Worm (Caenorhabditis elegans) whole organism, L4/young adult: ENCODE measurements around the gene cpr-8.

ENCODE experiments used
- W03F9.2 ChIP-seq: fragments of 150-350 bp; optimal IDR thresholded peaks from 2 replicates; lab custom pipeline; 2014; ENCODE audit warnings: missing biosample characterization, missing genetic modification characterization
- dao-5 ChIP-seq: sonication (generic microtip); optimal IDR thresholded peaks from 2 replicates; lab custom pipeline; 2016; ENCODE audit warnings: missing genotype, missing genetic modification characterization, moderate library complexity, missing compliant biosample characterization
- him-1 ChIP-seq: sonication (generic microtip); optimal IDR thresholded peaks from 2 replicates; lab custom pipeline; 2016; ENCODE audit warnings: missing genotype, missing genetic modification reagents, missing genetic modification characterization, missing compliant biosample characterization

cpr-8 gene

DNA sequence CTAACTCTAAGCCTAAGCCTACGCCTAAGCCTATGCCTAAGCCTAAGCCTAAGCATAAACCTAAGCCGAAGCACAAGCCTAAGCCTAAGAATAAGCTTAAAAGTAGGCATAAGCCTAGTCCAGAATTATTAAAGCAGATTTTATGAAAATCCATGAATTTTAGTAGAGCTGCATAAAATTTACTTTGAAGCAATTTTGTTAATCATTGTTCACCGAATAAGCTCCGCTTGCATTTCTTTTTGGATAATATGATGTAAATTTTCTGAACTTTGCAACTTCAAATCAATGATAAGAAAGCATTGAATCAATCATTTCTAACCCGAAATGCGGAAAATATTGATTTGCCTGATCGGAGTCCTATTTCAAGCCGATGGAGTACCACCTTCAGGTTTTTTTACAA lies at the start of gene cpr-8:
TSS of gene cpr-8 (plus strand) at position 301 of the 400 bp plus-strand sequence.
- TF ChIP-seq him-1 (tag; lab: Kevin White, UChicago) (no peak), dao-5 (tag; lab: Kevin White, UChicago) (no peak), W03F9.2 (tag; lab: Kevin White, UChicago) (no peak)

DNA sequence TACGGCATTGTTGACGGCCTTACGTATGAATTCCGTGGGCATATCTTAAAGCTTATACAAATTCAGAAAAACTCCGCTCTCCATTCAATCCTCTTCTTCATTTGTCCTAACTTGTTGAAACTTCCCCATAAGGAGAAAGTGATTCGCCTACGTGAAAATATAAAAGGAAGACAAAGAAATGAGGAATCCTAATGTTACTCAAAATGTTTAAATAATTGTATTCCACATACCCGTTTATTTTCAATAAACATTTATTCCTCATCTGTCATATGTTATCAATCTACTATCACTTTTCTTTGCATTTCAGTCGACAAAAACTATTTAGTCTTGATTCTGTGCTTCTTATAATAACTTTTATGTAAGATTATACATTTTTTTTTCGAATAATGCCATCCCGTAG lies 46.4 kb upstream of the cpr-8 start, which contains the start of gene clec-203:
TSS of gene clec-203 (plus strand) at position 301 of the 400 bp plus-strand sequence.
- TF ChIP-seq dao-5 (tag; lab: Kevin White, UChicago) (no peak), him-1 (tag; lab: Kevin White, UChicago) (no peak), W03F9.2 (tag; lab: Kevin White, UChicago) (no peak)

DNA sequence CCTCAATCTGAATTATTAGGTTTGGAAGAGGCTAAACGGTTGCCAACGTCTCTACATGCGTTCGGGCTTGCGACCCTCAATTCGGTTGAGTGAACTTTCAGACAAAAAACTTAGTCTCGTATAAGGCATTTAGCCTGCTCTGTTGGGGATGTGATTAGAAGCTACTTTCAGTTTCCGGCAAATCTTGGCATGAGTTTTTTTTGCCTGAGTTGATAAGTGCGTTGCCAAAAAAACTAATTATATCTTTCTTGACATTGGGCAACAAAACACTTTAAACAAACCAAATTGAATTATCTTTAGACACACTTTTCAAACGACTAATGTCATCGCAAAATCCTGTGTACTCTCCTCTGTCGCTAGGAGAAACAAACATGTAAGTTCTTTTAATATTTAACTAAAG lies 42.0 kb upstream of the cpr-8 start, which contains the start of gene Y50D4B.4:
TSS of gene Y50D4B.4 (plus strand) at position 301 of the 400 bp plus-strand sequence.
- TF ChIP-seq dao-5 (tag; lab: Kevin White, UChicago) (no peak), W03F9.2 (tag; lab: Kevin White, UChicago) (no peak), him-1 (tag; lab: Kevin White, UChicago) (no peak)

DNA sequence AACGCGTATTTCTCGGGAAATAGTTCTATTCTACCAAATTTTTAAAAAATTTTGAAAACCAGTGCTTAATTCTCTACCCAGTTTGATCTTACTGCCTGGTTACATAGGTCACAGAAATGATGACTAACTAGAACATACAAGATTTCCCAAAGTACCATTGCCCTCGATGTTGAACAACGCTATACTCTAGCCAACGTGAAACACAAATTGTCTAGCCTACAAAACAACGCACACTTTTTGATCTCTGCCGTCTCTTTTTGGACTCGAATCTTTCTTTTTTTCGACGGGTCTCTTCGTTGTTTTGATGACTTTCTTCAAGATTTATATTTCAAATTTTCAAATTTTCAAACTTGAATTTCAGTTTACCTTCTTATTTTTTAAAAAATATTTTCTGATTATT lies 34.1 kb upstream of the cpr-8 start, which contains the start of gene Y50D4B.2:
TSS of gene Y50D4B.2 (plus strand) at position 301 of the 400 bp plus-strand sequence.
- TF ChIP-seq W03F9.2 (tag; lab: Kevin White, UChicago) (no peak), dao-5 (tag; lab: Kevin White, UChicago) (no peak), him-1 (tag; lab: Kevin White, UChicago) (no peak)

DNA sequence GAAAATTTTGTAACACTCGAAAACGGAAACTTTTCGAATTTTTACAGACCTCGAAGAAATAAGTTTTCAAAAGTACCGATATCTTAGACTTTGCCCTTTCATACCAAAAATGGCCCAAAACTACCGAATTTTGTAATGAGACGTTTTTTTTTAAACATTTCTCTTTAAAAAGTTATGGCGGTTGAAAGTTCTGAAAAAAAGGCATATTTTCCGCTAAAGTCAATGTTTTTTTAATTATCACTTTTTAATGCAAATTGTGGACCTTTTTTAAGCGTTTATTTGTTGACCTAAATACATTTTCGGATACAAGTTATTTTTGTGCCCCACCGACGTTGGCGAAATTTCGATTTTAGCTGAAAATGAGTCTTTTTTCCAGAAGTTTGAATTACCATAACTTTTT lies 31.8 kb upstream of the cpr-8 start:
- TF ChIP-seq dao-5 (tag; lab: Kevin White, UChicago), result no peak
- TF ChIP-seq him-1 (tag; lab: Kevin White, UChicago), result no peak
- TF ChIP-seq W03F9.2 (tag; lab: Kevin White, UChicago), result no peak

DNA sequence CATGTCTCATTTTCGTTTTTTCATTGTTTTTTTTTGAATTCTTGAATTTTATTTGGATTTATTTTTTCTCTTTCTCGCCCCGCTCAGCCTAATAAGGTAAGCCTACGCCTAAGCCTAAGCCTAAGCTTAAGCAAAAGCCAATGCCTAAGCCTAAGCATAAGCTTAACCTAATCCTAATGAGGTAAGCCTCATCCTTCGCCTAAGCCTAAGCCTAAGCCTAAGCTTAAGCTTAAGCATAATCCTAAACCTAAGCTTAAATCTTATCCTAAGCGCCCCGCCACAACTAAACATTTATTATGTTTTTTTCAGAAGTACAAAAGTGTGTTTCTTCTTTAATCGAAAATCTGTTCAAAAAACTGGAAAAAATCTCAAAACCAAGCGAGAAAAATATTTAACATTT lies 22.2 kb upstream of the cpr-8 start:
- TF ChIP-seq dao-5 (tag; lab: Kevin White, UChicago) (no peak), W03F9.2 (tag; lab: Kevin White, UChicago) (no peak), him-1 (tag; lab: Kevin White, UChicago) (no peak)

DNA sequence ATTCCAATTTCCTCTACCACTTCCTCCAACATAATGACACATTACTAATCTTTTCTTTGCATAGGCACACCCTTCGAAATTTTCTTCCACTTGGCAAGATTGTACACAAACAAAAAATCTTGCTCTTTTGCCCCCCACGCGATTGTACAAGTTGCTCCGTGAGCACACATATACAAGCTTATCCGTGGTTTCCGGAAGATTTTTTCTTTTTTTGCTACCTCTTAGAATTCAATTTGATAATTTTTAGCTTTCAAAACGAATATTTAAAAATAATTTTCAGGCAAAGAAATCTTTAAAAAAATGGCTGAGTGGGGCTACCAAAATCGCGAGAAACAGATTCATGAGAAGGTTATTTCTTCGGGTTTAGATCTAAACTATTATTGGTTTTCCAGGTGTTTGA lies 21.7 kb upstream of the cpr-8 start, which contains the start of gene Y50D4B.1:
TSS of gene Y50D4B.1 (plus strand) at position 301 of the 400 bp plus-strand sequence.
- TF ChIP-seq him-1 (tag; lab: Kevin White, UChicago), result no peak
- no peak for TF ChIP-seq dao-5 (tag; lab: Kevin White, UChicago)
- no peak for TF ChIP-seq W03F9.2 (tag; lab: Kevin White, UChicago)

DNA sequence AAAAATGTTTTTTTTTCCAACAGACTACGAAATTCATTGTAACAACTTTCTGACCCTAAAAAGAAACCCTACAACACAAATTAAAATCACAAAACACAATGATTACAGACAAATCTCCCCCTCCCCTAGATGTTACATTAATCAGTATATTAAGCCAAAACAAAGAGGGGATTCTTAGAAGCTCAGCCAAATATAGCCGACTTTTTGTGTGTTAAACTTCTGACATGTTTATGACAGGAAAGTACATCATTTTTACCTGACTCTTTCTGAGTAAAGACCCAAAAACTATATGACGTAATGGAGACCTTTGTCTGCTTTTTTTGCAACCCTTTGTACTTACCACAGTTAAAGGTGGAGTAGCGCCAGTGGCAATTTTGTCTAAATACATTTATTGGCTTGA lies 14.3 kb upstream of the cpr-8 start:
- TF ChIP-seq dao-5 (tag; lab: Kevin White, UChicago) (no peak), W03F9.2 (tag; lab: Kevin White, UChicago) (no peak)

DNA sequence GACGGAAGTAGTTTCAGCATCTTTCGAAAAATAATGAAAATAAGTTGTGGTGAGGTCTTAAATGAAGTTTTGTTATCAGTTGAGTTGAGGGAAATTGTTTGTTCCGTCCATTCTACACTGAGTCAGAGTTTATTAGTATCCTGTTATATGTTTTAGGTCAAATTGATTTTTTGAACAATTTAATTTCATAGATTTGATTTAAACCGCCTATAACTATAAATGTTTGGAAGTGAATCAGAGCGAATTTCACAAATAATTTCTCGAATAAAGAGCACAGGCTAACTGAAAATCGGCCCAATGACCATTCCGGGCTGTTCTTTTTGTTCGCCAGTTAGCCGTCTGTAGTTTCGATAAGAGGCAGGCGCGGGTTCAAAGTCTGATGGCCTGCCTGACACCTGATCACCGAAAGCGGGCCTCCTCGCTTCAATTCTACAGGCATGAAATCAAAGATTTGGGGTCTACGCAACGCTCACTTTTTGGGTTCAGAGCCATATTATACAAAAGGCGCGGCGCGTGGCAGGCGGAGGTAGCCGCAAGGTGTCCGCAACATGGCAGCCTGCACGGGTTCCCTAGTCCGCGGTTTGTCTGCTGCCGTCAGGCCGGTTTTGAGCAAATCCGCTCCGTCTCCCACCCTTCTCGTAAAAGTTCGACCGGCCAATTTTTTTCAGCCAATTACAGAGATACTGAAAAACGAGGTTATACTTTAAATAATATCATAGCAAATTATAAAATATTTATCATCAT lies 2.4 kb upstream of the cpr-8 start, which contains the start of gene W07B8.4:
TSS of gene W07B8.4 (minus strand) at position 51 of the 744 bp plus-strand sequence.
- TF ChIP-seq dao-5 (tag; lab: Kevin White, UChicago), result no peak
- no peak for TF ChIP-seq him-1 (tag; lab: Kevin White, UChicago)
- no peak for TF ChIP-seq W03F9.2 (tag; lab: Kevin White, UChicago)

DNA sequence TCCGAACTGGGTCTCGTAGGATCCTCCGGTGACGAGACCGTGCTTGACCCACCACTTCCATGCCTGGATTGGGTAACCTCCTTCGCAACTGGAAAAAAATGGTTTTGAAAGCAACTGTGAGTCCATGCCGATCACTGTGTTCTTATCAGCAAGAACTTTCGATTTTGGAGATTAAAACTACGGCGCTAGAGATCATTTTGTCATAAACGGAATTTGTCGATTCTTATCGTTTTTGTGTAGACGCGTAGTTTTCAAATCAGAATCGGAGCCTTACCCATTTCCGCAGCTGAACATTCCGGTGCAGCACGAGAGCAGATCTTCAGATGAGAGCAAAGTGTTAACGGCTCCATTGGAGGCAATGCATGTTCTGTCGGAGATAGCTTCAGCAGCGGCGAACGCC lies 1.2 kb upstream of the cpr-8 start:
- TF ChIP-seq dao-5 (tag; lab: Kevin White, UChicago) (no peak), W03F9.2 (tag; lab: Kevin White, UChicago) (no peak), him-1 (tag; lab: Kevin White, UChicago) (no peak)

DNA sequence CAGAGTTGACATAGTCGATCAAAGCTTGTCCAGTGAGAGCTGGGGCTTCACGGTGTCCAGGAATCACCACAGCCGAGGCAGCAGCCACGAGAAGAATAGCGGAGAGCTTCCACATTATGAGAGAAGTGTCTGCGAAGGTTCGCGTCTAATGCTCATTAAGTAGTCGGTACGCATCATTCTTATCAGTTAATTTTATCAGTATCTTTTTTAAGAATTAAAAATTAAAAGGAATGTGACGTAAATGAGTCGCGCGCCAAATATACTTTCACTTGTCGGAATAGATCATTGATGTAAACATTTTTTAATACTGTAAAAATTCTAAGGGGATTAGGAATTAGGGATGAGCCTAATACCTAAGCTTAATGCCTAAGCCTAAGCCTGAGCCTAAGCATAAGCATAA lies 562 bp upstream of the cpr-8 start, which contains the start of gene cpr-5:
TSS of gene cpr-5 (minus strand) at position 197 of the 400 bp plus-strand sequence.
- TF ChIP-seq W03F9.2 (tag; lab: Kevin White, UChicago) (no peak), him-1 (tag; lab: Kevin White, UChicago) (no peak), dao-5 (tag; lab: Kevin White, UChicago) (no peak)

DNA sequence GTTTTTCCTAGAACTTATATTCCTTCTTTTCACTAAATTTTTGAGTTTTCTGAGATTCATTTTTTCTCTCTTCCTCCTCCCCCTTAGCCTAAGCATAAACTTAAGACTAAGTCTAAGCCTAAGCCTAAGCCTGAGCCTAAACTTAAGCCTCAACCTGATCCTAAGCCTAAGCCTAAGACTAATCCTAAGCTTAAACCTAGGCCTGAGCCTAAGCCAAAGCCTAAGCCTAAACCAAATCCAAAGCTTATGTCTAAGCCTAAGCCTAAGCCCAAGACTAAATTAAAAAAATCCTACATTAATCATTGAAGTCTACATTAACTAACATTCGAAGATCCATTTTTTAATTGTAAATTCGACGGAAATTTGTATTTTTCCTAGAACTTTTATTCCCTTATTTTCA lies 6.4 kb downstream of the cpr-8 start:
- TF ChIP-seq dao-5 (tag; lab: Kevin White, UChicago), result no peak
- TF ChIP-seq W03F9.2 (tag; lab: Kevin White, UChicago), result no peak
- no peak for TF ChIP-seq him-1 (tag; lab: Kevin White, UChicago)

DNA sequence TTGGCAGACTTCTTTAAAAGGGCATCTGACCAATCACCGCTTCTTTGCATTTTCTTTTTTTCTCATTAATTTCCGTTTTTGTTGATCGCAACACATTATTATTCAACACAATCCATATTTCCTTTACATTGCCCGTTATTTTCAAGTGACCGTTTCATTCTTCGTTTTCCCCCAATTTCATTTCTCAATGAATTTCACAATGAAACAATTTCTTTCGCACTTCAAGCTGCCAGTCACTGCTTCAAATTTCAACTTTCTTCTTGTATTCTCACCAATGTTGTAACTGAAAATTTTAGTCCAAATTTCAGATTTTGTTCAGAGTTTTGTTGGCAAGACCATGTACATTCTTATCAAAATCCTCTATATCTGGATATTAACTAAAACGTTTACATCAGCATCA lies 7.0 kb downstream of the cpr-8 start, which contains the start of gene cutl-22:
TSS of gene cutl-22 (plus strand) at position 301 of the 400 bp plus-strand sequence.
- TF ChIP-seq dao-5 (tag; lab: Kevin White, UChicago) (no peak), him-1 (tag; lab: Kevin White, UChicago) (no peak), W03F9.2 (tag; lab: Kevin White, UChicago) (no peak)
